Worm (Caenorhabditis elegans) whole organism, late embryonic: Measurements from ENCODE around the gene C02F5.10.

Experiments
- T23F11.4 ChIP-seq: fragments of 200-800 bp; sonication (Bioruptor generic); optimal IDR thresholded peaks from 2 replicates; lab custom pipeline; 2018; ENCODE audit warnings: mild to moderate bottlenecking, missing genetic modification characterization, missing compliant biosample characterization
- unc-86 ChIP-seq: sonication (generic microtip); optimal IDR thresholded peaks from 2 replicates; lab custom pipeline; 2016; ENCODE audit warnings: missing genetic modification characterization, missing compliant biosample characterization

DNA sequence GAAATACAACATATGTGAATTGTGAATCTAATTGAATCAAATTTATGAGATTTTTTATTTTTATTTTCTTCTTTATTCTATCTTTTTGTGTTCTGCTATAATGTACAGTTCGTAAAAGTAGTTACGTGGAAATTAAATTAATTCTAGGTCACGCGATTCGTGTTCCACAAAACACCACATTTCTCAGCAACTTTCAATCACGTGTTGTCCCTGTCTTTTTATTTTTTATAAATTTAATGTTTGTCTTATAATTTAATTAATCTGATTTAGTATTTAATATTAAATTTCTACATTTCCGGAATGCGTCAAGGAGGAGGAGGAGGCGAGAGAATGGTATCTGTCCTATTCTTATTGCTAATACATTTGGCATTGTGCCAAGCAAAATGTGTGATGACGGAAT is 8.8 kb upstream of the C02F5.10 start, which contains the start of gene ncr-2:
- TF ChIP-seq T23F11.4 (GFP tag; lab: Kevin White, UChicago), result no peak
- no peak for TF ChIP-seq unc-86 (tag; lab: Kevin White, UChicago)
